Worm (Caenorhabditis elegans) whole organism, midembryonic: Measurements from ENCODE around the gene C55C3.73.

Experiments used
- T22C8.4 ChIP-seq: fragments of 200-800 bp; sonication (Bioruptor generic); IDR thresholded peaks from 2 replicates; pipeline ENCODE4 v1.3.6; 2022; ENCODE audit warnings: missing genetic modification characterization, missing compliant biosample characterization
- cog-1 ChIP-seq: sonication (generic microtip); optimal IDR thresholded peaks from 2 replicates; lab custom pipeline; 2016; ENCODE audit warnings: missing genetic modification characterization, missing compliant biosample characterization
- flt-1 ChIP-seq: fragments of 200-800 bp; sonication (Bioruptor generic); IDR thresholded peaks from 2 replicates; pipeline ENCODE4 v1.3.6; 2022; ENCODE audit warnings: missing genetic modification characterization, missing compliant biosample characterization
- klf-2 ChIP-seq: fragments of 200-800 bp; sonication (Bioruptor generic); conservative IDR thresholded peaks from 2 replicates; pipeline ENCODE4 v1.3.6; 2022; ENCODE audit warnings: missing genetic modification reagents, missing genetic modification characterization, missing compliant biosample characterization
- med-1 ChIP-seq: sonication (generic microtip); optimal IDR thresholded peaks from 2 replicates; lab custom pipeline; 2017; ENCODE audit warnings: missing genetic modification characterization, mild to moderate bottlenecking, missing compliant biosample characterization, antibody characterized with exemption, missing genetic modification reagents; ENCODE audit not compliant: insufficient read depth
- ref-1 ChIP-seq: fragments of 200-800 bp; sonication (Bioruptor generic); conservative IDR thresholded peaks from 2 replicates; pipeline ENCODE4 v1.3.6; 2022; ENCODE audit warnings: missing genetic modification reagents, missing genetic modification characterization, missing compliant biosample characterization
- tab-1 ChIP-seq: fragments of 200-800 bp; sonication (Bioruptor generic); IDR thresholded peaks from 2 replicates; pipeline ENCODE4 v1.3.6; 2022; ENCODE audit warnings: missing genetic modification characterization, missing compliant biosample characterization
- ztf-23 ChIP-seq: fragments of 200-800 bp; sonication (Bioruptor generic); IDR thresholded peaks from 2 replicates; pipeline ENCODE4 v1.3.6; 2022; ENCODE audit warnings: missing genetic modification reagents, missing genetic modification characterization, missing compliant biosample characterization
- ztf-29 ChIP-seq: fragments of 200-800 bp; sonication (Bioruptor generic); IDR thresholded peaks from 2 replicates; pipeline ENCODE4 v1.3.6; 2022; ENCODE audit warnings: missing genetic modification reagents, missing genetic modification characterization, missing compliant biosample characterization

Gene C55C3.73

DNA sequence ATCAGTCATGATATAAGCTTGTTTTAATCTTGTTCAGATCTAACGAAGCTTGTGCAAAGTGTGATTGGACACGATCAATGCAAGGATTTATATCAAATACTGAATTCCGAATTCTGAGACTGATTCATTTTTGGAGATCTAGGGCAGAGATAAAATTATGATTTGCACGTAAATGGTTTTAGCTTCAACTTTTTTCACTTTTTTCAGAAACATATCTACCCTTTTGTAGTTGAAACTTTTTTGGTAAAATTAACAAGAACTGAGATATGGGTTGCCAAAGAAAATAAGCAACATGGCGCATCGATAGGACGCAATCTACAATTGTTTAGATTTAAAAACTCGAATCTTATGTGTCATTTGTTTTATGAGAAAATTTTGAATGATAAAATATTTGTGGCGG is 25.2 kb downstream of the C55C3.73 start, which contains the start of gene C55C3.4:
Gene C55C3.4 (minus strand): TSS at position 101 of the 400 bp plus-strand sequence.
- TF ChIP-seq T22C8.4 (GFP tag; lab: Robert Waterston, UW) = no peak

DNA sequence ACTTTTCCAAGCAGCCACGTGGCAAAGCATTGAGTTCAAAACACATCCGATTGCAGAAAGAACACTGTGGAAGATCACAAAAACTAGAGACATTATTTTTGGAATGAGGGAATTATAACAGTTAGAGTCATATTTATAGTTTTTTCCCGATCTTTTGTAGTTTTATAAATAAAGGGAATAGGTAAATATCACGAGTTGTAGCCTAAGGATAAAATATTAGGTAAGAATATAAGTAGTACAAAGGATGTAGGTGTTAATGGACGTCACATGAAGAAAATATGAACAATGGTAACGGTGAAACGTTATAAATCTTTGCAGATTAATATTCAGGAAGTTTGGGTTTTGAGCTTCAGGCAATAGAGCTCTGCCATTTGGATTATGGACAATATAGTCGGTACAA is 28.8 kb downstream of the C55C3.73 start, which contains the start of gene srd-5:
Gene srd-5 (minus strand): TSS at position 101 of the 400 bp plus-strand sequence.
- TF ChIP-seq flt-1 (GFP tag; lab: Robert Waterston, UW) = no peak
- no peak for TF ChIP-seq med-1
- TF ChIP-seq klf-2 (GFP tag; lab: Robert Waterston, UW) = no peak
- no peak for TF ChIP-seq ztf-29 (GFP tag; lab: Robert Waterston, UW)
- TF ChIP-seq ref-1 (GFP tag; lab: Robert Waterston, UW) = no peak
- no peak for TF ChIP-seq cog-1 (tag; lab: Kevin White, UChicago)
- no peak for TF ChIP-seq tab-1 (GFP tag; lab: Robert Waterston, UW)
- no peak for TF ChIP-seq ztf-23 (GFP tag; lab: Robert Waterston, UW)
- no peak for TF ChIP-seq T22C8.4 (GFP tag; lab: Robert Waterston, UW)

DNA sequence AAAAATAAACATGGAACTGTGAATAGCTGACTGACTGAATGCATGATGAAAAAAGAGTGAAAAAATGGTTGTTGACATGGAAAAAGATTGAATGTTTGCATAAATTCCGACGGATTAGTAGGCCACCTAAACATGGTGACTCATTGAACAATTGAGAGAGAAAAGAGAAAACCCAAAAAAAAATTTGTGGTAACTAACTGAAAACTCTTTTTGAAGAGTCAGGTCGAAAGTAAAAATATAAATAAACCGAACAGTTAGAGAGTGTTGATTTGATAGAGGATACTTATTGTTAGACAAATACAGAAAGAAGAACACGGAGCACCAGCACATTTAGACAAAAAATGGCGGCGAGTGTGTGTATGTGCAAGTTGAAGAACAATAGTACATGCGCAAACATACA is 31.9 kb downstream of the C55C3.73 start:
- TF ChIP-seq T22C8.4 (GFP tag; lab: Robert Waterston, UW) (no peak), cog-1 (tag; lab: Kevin White, UChicago) (no peak), ref-1 (GFP tag; lab: Robert Waterston, UW) (no peak), klf-2 (GFP tag; lab: Robert Waterston, UW) (no peak), tab-1 (GFP tag; lab: Robert Waterston, UW) (no peak), med-1 (no peak), ztf-29 (GFP tag; lab: Robert Waterston, UW) (no peak), flt-1 (GFP tag; lab: Robert Waterston, UW) (no peak), ztf-23 (GFP tag; lab: Robert Waterston, UW) (no peak)

- no peak for TF ChIP-seq T22C8.4 (GFP tag; lab: Robert Waterston, UW)
- no peak for TF ChIP-seq flt-1 (GFP tag; lab: Robert Waterston, UW)
- TF ChIP-seq med-1 = no peak
- TF ChIP-seq cog-1 (tag; lab: Kevin White, UChicago) = no peak
- TF ChIP-seq ztf-23 (GFP tag; lab: Robert Waterston, UW) = no peak
- no peak for TF ChIP-seq tab-1 (GFP tag; lab: Robert Waterston, UW)
- no peak for TF ChIP-seq ref-1 (GFP tag; lab: Robert Waterston, UW)
- no peak for TF ChIP-seq ztf-29 (GFP tag; lab: Robert Waterston, UW)
- no peak for TF ChIP-seq klf-2 (GFP tag; lab: Robert Waterston, UW)
Measured at ce11 chrIV:5669459-5669858, 33.8 kb downstream of the C55C3.73 start, which contains the start of gene T19E7.6. TSS of gene T19E7.6 (minus strand) at chrIV:5669503.

DNA sequence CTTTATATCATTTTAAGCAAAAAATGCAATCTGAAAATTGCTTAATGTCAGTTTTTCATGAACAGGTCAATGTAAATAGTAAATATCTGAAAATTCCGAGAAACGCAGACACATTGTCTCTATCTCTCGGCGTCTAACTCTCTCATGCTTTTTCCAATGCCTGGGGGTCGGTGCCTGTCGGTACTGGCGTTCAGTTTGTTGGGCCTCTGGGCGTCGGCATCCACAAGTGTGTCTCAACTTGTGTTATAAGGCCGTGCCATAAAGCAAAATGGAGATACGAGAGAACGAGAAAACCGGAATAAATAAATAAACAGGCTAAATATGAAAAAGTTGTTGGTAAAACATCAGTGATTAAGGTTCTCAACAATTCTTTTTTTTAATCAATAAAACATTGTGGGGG is 36.1 kb downstream of the C55C3.73 start:
- no peak for TF ChIP-seq flt-1 (GFP tag; lab: Robert Waterston, UW)

DNA sequence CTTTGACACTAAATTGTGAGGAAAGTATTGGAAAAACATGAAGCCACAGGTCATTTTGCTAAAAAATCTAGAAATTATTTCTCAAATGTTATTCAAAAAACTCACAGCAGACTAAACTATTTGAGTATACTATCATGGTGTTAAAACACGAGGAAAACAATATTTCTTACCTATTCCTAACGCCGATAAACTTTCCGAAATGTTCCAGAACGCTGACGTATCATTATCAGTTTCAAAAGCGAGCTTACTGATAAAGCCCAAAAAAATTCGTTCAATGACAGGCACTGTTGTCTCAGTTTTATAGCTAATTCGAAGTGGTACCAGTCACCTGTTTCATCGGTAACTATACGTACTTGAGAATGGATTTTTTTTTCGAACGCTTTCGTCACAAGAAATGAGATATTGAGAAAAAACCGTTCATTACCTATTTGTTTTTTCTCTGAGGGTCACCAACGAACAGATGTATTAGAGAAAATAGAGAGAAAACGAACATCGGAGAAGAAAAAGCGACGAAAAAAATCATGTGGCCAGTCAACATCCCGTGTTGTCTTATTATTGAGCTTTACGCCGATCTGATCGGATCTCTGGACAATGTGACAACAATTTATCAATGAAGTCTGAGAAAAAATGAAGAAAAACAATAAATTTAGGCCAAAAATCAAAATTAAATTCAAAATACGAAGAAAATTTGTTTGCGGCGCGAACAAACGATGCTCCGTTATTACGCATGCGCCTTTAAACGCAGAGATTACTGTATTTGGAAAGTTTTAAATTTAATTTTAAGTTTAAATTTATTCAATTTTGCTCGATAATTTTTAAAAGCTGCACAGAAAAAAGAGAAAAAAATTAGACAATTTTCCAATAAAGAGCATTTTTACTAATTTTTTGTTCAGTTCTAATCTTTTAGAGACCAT is 36.9 kb downstream of the C55C3.73 start:
- no peak for TF ChIP-seq ref-1 (GFP tag; lab: Robert Waterston, UW)
- no peak for TF ChIP-seq cog-1 (tag; lab: Kevin White, UChicago)
- no peak for TF ChIP-seq flt-1 (GFP tag; lab: Robert Waterston, UW)
- no peak for TF ChIP-seq med-1

ce11 chrIV:5665353-5665918 is 37.8 kb downstream of the C55C3.73 start:
- TF ChIP-seq med-1 (no peak), ref-1 (GFP tag; lab: Robert Waterston, UW) (no peak), T22C8.4 (GFP tag; lab: Robert Waterston, UW) (no peak), ztf-23 (GFP tag; lab: Robert Waterston, UW) (no peak), flt-1 (GFP tag; lab: Robert Waterston, UW) (no peak), klf-2 (GFP tag; lab: Robert Waterston, UW) (no peak), ztf-29 (GFP tag; lab: Robert Waterston, UW) (no peak), cog-1 (tag; lab: Kevin White, UChicago) (no peak), tab-1 (GFP tag; lab: Robert Waterston, UW) (no peak)

ce11 chrIV:5664375-5665004 is 38.8 kb downstream of the C55C3.73 start, which contains the start of gene bec-1:
TSS of gene bec-1 (minus strand) at chrIV:5664425.
- no peak for TF ChIP-seq cog-1 (tag; lab: Kevin White, UChicago)
- no peak for TF ChIP-seq med-1
- no peak for TF ChIP-seq T22C8.4 (GFP tag; lab: Robert Waterston, UW)

ce11 chrIV:5662886-5663285 is 40.4 kb downstream of the C55C3.73 start:
- TF ChIP-seq flt-1 (GFP tag; lab: Robert Waterston, UW) = no peak
- no peak for TF ChIP-seq klf-2 (GFP tag; lab: Robert Waterston, UW)
- TF ChIP-seq med-1 = no peak
- TF ChIP-seq tab-1 (GFP tag; lab: Robert Waterston, UW) = no peak
- no peak for TF ChIP-seq cog-1 (tag; lab: Kevin White, UChicago)
- no peak for TF ChIP-seq ref-1 (GFP tag; lab: Robert Waterston, UW)
- TF ChIP-seq ztf-29 (GFP tag; lab: Robert Waterston, UW) = no peak
- TF ChIP-seq ztf-23 (GFP tag; lab: Robert Waterston, UW) = no peak
- no peak for TF ChIP-seq T22C8.4 (GFP tag; lab: Robert Waterston, UW)
